Worm (Caenorhabditis elegans) whole organism, L4 larva: ENCODE data around the gene abf-5.

Source experiments
- aly-2 ChIP-seq: sonication (generic microtip); optimal IDR thresholded peaks from 2 replicates; lab custom pipeline; 2018; ENCODE audit warnings: missing biosample characterization, missing genetic modification characterization
- ceh-82 ChIP-seq: sonication (generic microtip); optimal IDR thresholded peaks from 2 replicates; lab custom pipeline; 2017; ENCODE audit warnings: missing biosample characterization, missing genetic modification characterization
- jun-1 ChIP-seq: fragments of 150-350 bp; optimal IDR thresholded peaks from 2 replicates; lab custom pipeline; 2014; ENCODE audit warnings: missing biosample characterization, missing genetic modification reagents, missing genetic modification characterization
- madf-5 ChIP-seq, 2 experiments: fragments of 200-800 bp; sonication (Bioruptor generic); IDR thresholded peaks; 2 replicates each; pipeline ENCODE4 v1.3.6; 2022; ENCODE audit warnings: missing compliant biosample characterization in 2 of 2, missing genetic modification characterization in 2 of 2
- nhr-237 ChIP-seq: sonication (generic microtip); optimal IDR thresholded peaks from 2 replicates; lab custom pipeline; 2017; ENCODE audit warnings: missing biosample characterization, missing genetic modification characterization
- nhr-41 ChIP-seq: fragments of 200-800 bp; sonication (Bioruptor generic); IDR thresholded peaks from 2 replicates; pipeline ENCODE4 v1.3.6; 2022; ENCODE audit warnings: missing genetic modification reagents, missing genetic modification characterization, missing compliant biosample characterization
- nhr-42 ChIP-seq: fragments of 200-800 bp; sonication (Bioruptor generic); IDR thresholded peaks from 2 replicates; pipeline ENCODE4 v1.3.6; 2022; ENCODE audit warnings: missing genetic modification characterization, missing compliant biosample characterization
- set-16 ChIP-seq: fragments of 200-800 bp; sonication (Bioruptor generic); IDR thresholded peaks from 2 replicates; pipeline ENCODE4 v1.3.6; 2022; ENCODE audit warnings: missing genetic modification reagents, missing genetic modification characterization, missing compliant biosample characterization
- skn-1 ChIP-seq: fragments of 150-350 bp; optimal IDR thresholded peaks from 2 replicates; lab custom pipeline; 2014; ENCODE audit warnings: missing biosample characterization, missing genetic modification characterization
- snpc-4 ChIP-seq: fragments of 150-350 bp; optimal IDR thresholded peaks from 2 replicates; lab custom pipeline; 2014; ENCODE audit warnings: missing biosample characterization, missing genetic modification characterization
- unc-62 ChIP-seq, 3 experiments: fragments of 150-350 bp in 1 of 3; sonication (generic microtip); optimal IDR thresholded peaks in 2 of 3; peaks in 1 of 3; 1 replicate in 1 of 3; 2 replicates in 2 of 3; lab custom pipeline; 2014 to 2017; ENCODE audit warnings: missing biosample characterization in 3 of 3, missing genetic modification characterization in 3 of 3, missing genetic modification reagents in 3 of 3, missing genotype in 1 of 3

ce11 chrX:12761295-12761775 is 31.3 kb upstream of the abf-5 start:
- TF ChIP-seq unc-62 (GFP tag; optimal IDR thresholded peaks at IDR 0.05 in 1 of 2; lab: Kevin White, UChicago), result no peak
- TF ChIP-seq unc-62 (tag; optimal IDR thresholded peaks at IDR 0.05; lab: Kevin White, UChicago), result no peak
- TF ChIP-seq set-16 (GFP tag; lab: Robert Waterston, UW), result no peak
- TF ChIP-seq nhr-41 (GFP tag; lab: Robert Waterston, UW), result no peak
- no peak for TF ChIP-seq aly-2 (tag; lab: Kevin White, UChicago)
- no peak for TF ChIP-seq snpc-4 (tag; lab: Kevin White, UChicago)
- TF ChIP-seq madf-5 (GFP tag; IDR thresholded peaks at IDR 0.05; lab: Robert Waterston, UW), result no peak
- TF ChIP-seq ceh-82 (tag; lab: Kevin White, UChicago), result no peak
- no peak for TF ChIP-seq jun-1
- no peak for TF ChIP-seq nhr-42 (GFP tag; lab: Robert Waterston, UW)
- TF ChIP-seq nhr-237 (tag; lab: Kevin White, UChicago), result no peak
- TF ChIP-seq skn-1, result no peak
